Worm (Caenorhabditis elegans) whole organism, late embryonic: ENCODE results near the gene pho-13.
A peak's percentile ranks its signal among the peaks of the same experiment; 100 is the strongest.

Experiments used
- C08G9.2 ChIP-seq: sonication (generic microtip); optimal IDR thresholded peaks from 2 replicates; lab custom pipeline; 2016; ENCODE audit warnings: mild to moderate bottlenecking, missing genetic modification characterization, moderate library complexity, missing compliant biosample characterization
- C38D4.7 ChIP-seq: fragments of 200-800 bp; sonication (Bioruptor generic); optimal IDR thresholded peaks from 2 replicates; lab custom pipeline; 2018; ENCODE audit warnings: mild to moderate bottlenecking, missing genetic modification characterization, moderate library complexity, missing compliant biosample characterization
- K09A11.1 ChIP-seq: sonication (generic microtip); optimal IDR thresholded peaks from 2 replicates; lab custom pipeline; 2017; ENCODE audit warnings: antibody characterized with exemption, mild to moderate bottlenecking, missing genetic modification characterization, missing compliant biosample characterization; ENCODE audit not compliant: insufficient read depth
- ahr-1 ChIP-seq: sonication (generic microtip); optimal IDR thresholded peaks from 2 replicates; lab custom pipeline; 2016; ENCODE audit warnings: missing genetic modification characterization, missing compliant biosample characterization
- ceh-14 ChIP-seq: sonication (generic microtip); optimal IDR thresholded peaks from 2 replicates; lab custom pipeline; 2016; ENCODE audit warnings: missing genotype, missing genetic modification characterization, missing compliant biosample characterization
- ceh-18 ChIP-seq: sonication (generic microtip); optimal IDR thresholded peaks from 2 replicates; lab custom pipeline; 2016; ENCODE audit warnings: missing genetic modification characterization, missing compliant biosample characterization
- ceh-19 ChIP-seq: fragments of 200-800 bp; sonication (Bioruptor generic); optimal IDR thresholded peaks from 2 replicates; lab custom pipeline; 2018; ENCODE audit warnings: mild to moderate bottlenecking, missing genetic modification characterization, missing compliant biosample characterization
- ceh-2 ChIP-seq: sonication (generic microtip); optimal IDR thresholded peaks from 2 replicates; lab custom pipeline; 2016; ENCODE audit warnings: missing genotype, missing genetic modification characterization, missing compliant biosample characterization
- ceh-22 ChIP-seq: sonication (generic microtip); optimal IDR thresholded peaks from 2 replicates; lab custom pipeline; 2017; ENCODE audit warnings: missing biosample characterization, missing genetic modification characterization
- ceh-30 ChIP-seq: fragments of 150-350 bp; optimal IDR thresholded peaks from 2 replicates; lab custom pipeline; 2014; ENCODE audit warnings: missing biosample characterization, missing genetic modification characterization
- ceh-48 ChIP-seq: sonication (generic microtip); optimal IDR thresholded peaks from 2 replicates; lab custom pipeline; 2016; ENCODE audit warnings: missing genetic modification characterization, inconsistent platforms, missing compliant biosample characterization
- ceh-6 ChIP-seq: fragments of 200-800 bp; sonication (Bioruptor generic); optimal IDR thresholded peaks from 2 replicates; lab custom pipeline; 2018; ENCODE audit warnings: mild to moderate bottlenecking, missing genetic modification characterization, missing compliant biosample characterization
- che-1 ChIP-seq: sonication (generic microtip); optimal IDR thresholded peaks from 2 replicates; lab custom pipeline; 2016; ENCODE audit warnings: mild to moderate bottlenecking, missing genetic modification characterization, missing compliant biosample characterization
- eyg-1 ChIP-seq: sonication (generic microtip); optimal IDR thresholded peaks from 2 replicates; lab custom pipeline; 2016; ENCODE audit warnings: missing genotype, missing genetic modification characterization, missing compliant biosample characterization
- fax-1 ChIP-seq: sonication (generic microtip); optimal IDR thresholded peaks from 2 replicates; lab custom pipeline; 2016; ENCODE audit warnings: missing genotype, missing genetic modification characterization, missing compliant biosample characterization
- fkh-10 ChIP-seq: fragments of 150-350 bp; optimal IDR thresholded peaks from 2 replicates; lab custom pipeline; 2014; ENCODE audit warnings: missing biosample characterization, missing genetic modification reagents, missing genetic modification characterization
- gmeb-2 ChIP-seq: sonication (generic microtip); optimal IDR thresholded peaks from 2 replicates; lab custom pipeline; 2016; ENCODE audit warnings: missing genetic modification characterization, inconsistent platforms, missing compliant biosample characterization
- hlh-15 ChIP-seq: sonication (generic microtip); optimal IDR thresholded peaks from 2 replicates; lab custom pipeline; 2016; ENCODE audit warnings: missing genetic modification characterization, missing compliant biosample characterization
- hlh-8 ChIP-seq: sonication (generic microtip); optimal IDR thresholded peaks from 2 replicates; lab custom pipeline; 2016; ENCODE audit warnings: missing genotype, missing genetic modification characterization, missing compliant biosample characterization
- lim-6 ChIP-seq: sonication (generic microtip); optimal IDR thresholded peaks from 2 replicates; lab custom pipeline; 2016; ENCODE audit warnings: missing genetic modification characterization, missing compliant biosample characterization
- nfya-1 ChIP-seq: sonication (generic microtip); optimal IDR thresholded peaks from 2 replicates; lab custom pipeline; 2017; ENCODE audit warnings: missing genetic modification characterization, mild to moderate bottlenecking, missing compliant biosample characterization, antibody characterized with exemption, moderate library complexity
- nhr-11 ChIP-seq: fragments of 150-350 bp; optimal IDR thresholded peaks from 2 replicates; lab custom pipeline; 2014; ENCODE audit warnings: missing biosample characterization, missing genetic modification characterization
- nhr-232 ChIP-seq: sonication (generic microtip); optimal IDR thresholded peaks from 2 replicates; lab custom pipeline; 2016; ENCODE audit warnings: missing genetic modification characterization, missing compliant biosample characterization
- npax-4 ChIP-seq: sonication (generic microtip); optimal IDR thresholded peaks from 2 replicates; lab custom pipeline; 2016; ENCODE audit warnings: missing genetic modification characterization, missing compliant biosample characterization
- pat-9 ChIP-seq: fragments of 200-800 bp; sonication (Bioruptor generic); optimal IDR thresholded peaks from 2 replicates; lab custom pipeline; 2018; ENCODE audit warnings: mild to moderate bottlenecking, missing genetic modification characterization, moderate library complexity, missing compliant biosample characterization
- pha-4 ChIP-seq: fragments of 150-350 bp; optimal IDR thresholded peaks from 2 replicates; lab custom pipeline; 2018; ENCODE audit warnings: missing biosample characterization, missing genetic modification reagents, missing genetic modification characterization
- pqm-1 ChIP-seq: sonication (generic microtip); optimal IDR thresholded peaks from 2 replicates; lab custom pipeline; 2016; ENCODE audit warnings: missing genetic modification characterization, missing compliant biosample characterization
- ref-2 ChIP-seq: sonication (generic microtip); optimal IDR thresholded peaks from 2 replicates; lab custom pipeline; 2016; ENCODE audit warnings: missing genetic modification characterization, missing compliant biosample characterization
- sdc-2 ChIP-seq: sonication (generic microtip); optimal IDR thresholded peaks from 2 replicates; lab custom pipeline; 2016; ENCODE audit warnings: missing genotype, missing genetic modification characterization, missing compliant biosample characterization
- tbx-2 ChIP-seq: sonication (generic microtip); optimal IDR thresholded peaks from 2 replicates; lab custom pipeline; 2016; ENCODE audit warnings: missing genetic modification characterization, missing compliant biosample characterization
- tbx-7 ChIP-seq: sonication (generic microtip); optimal IDR thresholded peaks from 2 replicates; lab custom pipeline; 2016; ENCODE audit warnings: missing genotype, missing genetic modification characterization, missing compliant biosample characterization
- ttx-3 ChIP-seq: sonication (generic microtip); optimal IDR thresholded peaks from 2 replicates; lab custom pipeline; 2016; ENCODE audit warnings: missing genetic modification reagents, missing genetic modification characterization, missing compliant biosample characterization
- unc-3 ChIP-seq, 2 experiments: fragments of 200-800 bp in 1 of 2; sonication (Bioruptor generic) in 1 of 2; sonication (generic microtip) in 1 of 2; conservative IDR thresholded peaks in 1 of 2; optimal IDR thresholded peaks in 1 of 2; 2 replicates each; pipeline versions ENCODE4 v1.3.6 to Lab custom; 2016 to 2022; ENCODE audit warnings: missing compliant biosample characterization in 2 of 2, missing genetic modification characterization in 2 of 2, missing genetic modification reagents in 1 of 2
- unc-42 ChIP-seq: sonication (generic microtip); optimal IDR thresholded peaks from 2 replicates; lab custom pipeline; 2016; ENCODE audit warnings: missing genotype, missing genetic modification characterization, missing compliant biosample characterization
- unc-86 ChIP-seq: sonication (generic microtip); optimal IDR thresholded peaks from 2 replicates; lab custom pipeline; 2016; ENCODE audit warnings: missing genetic modification characterization, missing compliant biosample characterization

Gene pho-13

ce11 chrII:8810679-8811413 lies 4.0 kb upstream of the pho-13 start, which contains the start of the genes F46C5.9 and rer-1:
Gene F46C5.9, minus strand, starts transcription at chrII:8810729.
Gene rer-1, plus strand, starts transcription at chrII:8811370.
- TF ChIP-seq ceh-18 (tag; lab: Kevin White, UChicago) (no peak), ceh-14 (tag; lab: Kevin White, UChicago) (peak; percentile 37), K09A11.1 (no peak), unc-42 (tag; lab: Kevin White, UChicago) (peak; percentile 17)

- no peak for TF ChIP-seq sdc-2
- TF ChIP-seq nhr-232, result no peak
- TF ChIP-seq hlh-15 (tag; lab: Kevin White, UChicago), result no peak
- TF ChIP-seq ceh-14 (tag; lab: Kevin White, UChicago), result no peak
- TF ChIP-seq ahr-1 (tag; lab: Kevin White, UChicago), result no peak
- no peak for TF ChIP-seq ceh-2 (tag; lab: Kevin White, UChicago)
- no peak for TF ChIP-seq ttx-3 (tag; lab: Kevin White, UChicago)
- no peak for TF ChIP-seq npax-4 (tag; lab: Kevin White, UChicago)
- no peak for TF ChIP-seq ref-2 (tag; lab: Kevin White, UChicago)
- TF ChIP-seq ceh-6 (GFP tag; lab: Kevin White, UChicago), result no peak
- no peak for TF ChIP-seq tbx-2 (tag; lab: Kevin White, UChicago)
- TF ChIP-seq, all 69 proteins: peak for 0
Observed at ce11 chrII:8808482-8808881, 1.7 kb upstream of the pho-13 start, which contains the start of gene F07H5.10. Gene F07H5.10, minus strand, starts transcription at chrII:8808582.

ce11 chrII:8800830-8801229 lies 6.0 kb downstream of the pho-13 start, which contains the start of gene appg-2:
Gene appg-2, plus strand, starts transcription at chrII:8801130.
- TF ChIP-seq ceh-19 (no peak), gmeb-2 (tag; lab: Kevin White, UChicago) (no peak), ceh-30 (tag; lab: Kevin White, UChicago) (no peak), tbx-7 (tag; lab: Kevin White, UChicago) (no peak), ceh-22 (tag; lab: Kevin White, UChicago) (no peak), pqm-1 (tag; lab: Kevin White, UChicago) (no peak), ceh-14 (tag; lab: Kevin White, UChicago) (no peak), tbx-2 (tag; lab: Kevin White, UChicago) (no peak), hlh-8 (tag; lab: Kevin White, UChicago) (no peak), lim-6 (tag; lab: Kevin White, UChicago) (no peak), npax-4 (tag; lab: Kevin White, UChicago) (no peak), ceh-18 (tag; lab: Kevin White, UChicago) (no peak), C38D4.7 (no peak), pat-9 (no peak), fkh-10 (GFP tag; lab: Kevin White, UChicago) (no peak)

- no peak for TF ChIP-seq nfya-1 (tag; lab: Kevin White, UChicago)
- TF ChIP-seq tbx-2 (tag; lab: Kevin White, UChicago), result no peak
- TF ChIP-seq ttx-3 (tag; lab: Kevin White, UChicago), result no peak
- no peak for TF ChIP-seq nhr-11
- no peak for TF ChIP-seq unc-42 (tag; lab: Kevin White, UChicago)
- TF ChIP-seq eyg-1 (tag; lab: Kevin White, UChicago), result no peak
- no peak for TF ChIP-seq unc-86 (tag; lab: Kevin White, UChicago)
- no peak for TF ChIP-seq fax-1 (tag; lab: Kevin White, UChicago)
- no peak for TF ChIP-seq ceh-2 (tag; lab: Kevin White, UChicago)
- TF ChIP-seq ceh-22 (tag; lab: Kevin White, UChicago), result no peak
- no peak for TF ChIP-seq unc-3 (GFP tag; conservative IDR thresholded peaks at IDR 0.05; lab: Robert Waterston, UW)
- TF ChIP-seq unc-3 (tag; optimal IDR thresholded peaks at IDR 0.05; lab: Kevin White, UChicago), result no peak
- no peak for TF ChIP-seq hlh-8 (tag; lab: Kevin White, UChicago)
- TF ChIP-seq pha-4, result no peak
- no peak for TF ChIP-seq C08G9.2 (tag; lab: Kevin White, UChicago)
- TF ChIP-seq ceh-30 (tag; lab: Kevin White, UChicago), result no peak
- TF ChIP-seq ceh-18 (tag; lab: Kevin White, UChicago), result no peak
- no peak for TF ChIP-seq che-1 (tag; lab: Kevin White, UChicago)
- TF ChIP-seq sdc-2, result no peak
- TF ChIP-seq ceh-48, result no peak
Observed at ce11 chrII:8799725-8800124, 7.1 kb downstream of the pho-13 start.
